Fruit fly (Drosophila melanogaster) S2 (cell line): ENCODE results near the gene trc.

Source experiments
- CG8478 ChIP-seq: fragments of >200 bp; optimal IDR thresholded peaks from 2 replicates; lab custom pipeline; 2018
- CTCF ChIP-seq, 2 experiments: fragments of >200 bp; optimal IDR thresholded peaks; 2 replicates each; lab custom pipeline; 2018

DNA sequence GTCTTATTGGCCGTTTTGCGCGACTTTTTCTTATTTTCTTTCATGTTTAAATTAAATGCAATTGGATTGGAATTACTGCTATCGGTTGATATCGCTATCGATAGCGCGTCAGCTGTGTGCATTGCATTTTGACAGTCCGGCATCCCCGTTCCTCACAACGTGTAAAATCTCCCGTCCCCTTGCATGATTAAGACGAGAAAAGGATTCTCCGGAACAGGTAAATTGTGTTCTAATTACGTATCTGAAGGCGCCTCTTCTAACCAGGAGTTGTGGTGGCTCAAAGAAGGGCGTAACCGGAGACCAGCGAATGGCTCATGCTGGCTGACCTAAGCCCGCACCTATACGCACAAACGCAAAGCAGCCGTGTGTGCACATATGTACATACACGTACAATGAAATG lies 27.0 kb downstream of the trc start, which contains the start of the genes CG14104 and Kap-alpha1:
- TF ChIP-seq CTCF (optimal IDR thresholded peaks at IDR 0.05; lab: Kevin White, UChicago), result no peak
- TF ChIP-seq CG8478 (lab: Kevin White, UChicago), result no peak
